Worm (Caenorhabditis elegans) whole organism, L3 larva: ENCODE data around the gene tmem-131.

Source experiments
- R02D3.7 ChIP-seq: fragments of 150-350 bp; optimal IDR thresholded peaks from 2 replicates; lab custom pipeline; 2014; ENCODE audit warnings: missing biosample characterization, missing genetic modification characterization
- aly-2 ChIP-seq: fragments of 150-350 bp; optimal IDR thresholded peaks from 2 replicates; lab custom pipeline; 2014; ENCODE audit warnings: missing biosample characterization, missing genetic modification characterization
- ceh-28 ChIP-seq: fragments of 150-350 bp; optimal IDR thresholded peaks from 2 replicates; lab custom pipeline; 2014; ENCODE audit warnings: missing biosample characterization, missing genetic modification reagents, missing genetic modification characterization
- ceh-82 ChIP-seq: fragments of 150-350 bp; optimal IDR thresholded peaks from 2 replicates; lab custom pipeline; 2014; ENCODE audit warnings: missing biosample characterization, missing genetic modification characterization
- egl-5 ChIP-seq: fragments of 150-350 bp; optimal IDR thresholded peaks from 2 replicates; lab custom pipeline; 2017; ENCODE audit warnings: missing biosample characterization, missing genetic modification reagents, missing genetic modification characterization, inconsistent platforms
- elt-1 ChIP-seq: fragments of 150-350 bp; optimal IDR thresholded peaks from 2 replicates; lab custom pipeline; 2014; ENCODE audit warnings: missing biosample characterization, missing genetic modification characterization
- elt-2 ChIP-seq: sonication (generic microtip); optimal IDR thresholded peaks from 2 replicates; lab custom pipeline; 2016; ENCODE audit warnings: missing genetic modification reagents, mild to moderate bottlenecking, missing genetic modification characterization, missing compliant biosample characterization
- fkh-10 ChIP-seq: sonication (generic microtip); optimal IDR thresholded peaks from 2 replicates; lab custom pipeline; 2017; ENCODE audit warnings: missing biosample characterization, missing genetic modification reagents, missing genetic modification characterization
- fkh-2 ChIP-seq: fragments of 150-350 bp; optimal IDR thresholded peaks from 2 replicates; lab custom pipeline; 2014; ENCODE audit warnings: missing biosample characterization, missing genetic modification reagents, missing genetic modification characterization
- fos-1 ChIP-seq: fragments of 150-350 bp; optimal IDR thresholded peaks from 2 replicates; lab custom pipeline; 2014; ENCODE audit warnings: missing biosample characterization, missing genetic modification characterization
- hmg-11 ChIP-seq: sonication (generic microtip); optimal IDR thresholded peaks from 2 replicates; lab custom pipeline; 2016; ENCODE audit warnings: missing genetic modification characterization, missing compliant biosample characterization
- jun-1 ChIP-seq: fragments of 150-350 bp; optimal IDR thresholded peaks from 2 replicates; lab custom pipeline; 2014; ENCODE audit warnings: missing biosample characterization, missing genetic modification reagents, missing genetic modification characterization
- lin-15B ChIP-seq: fragments of 150-350 bp; optimal IDR thresholded peaks from 2 replicates; lab custom pipeline; 2014; ENCODE audit warnings: missing biosample characterization, missing genetic modification characterization
- lin-39 ChIP-seq: fragments of 150-350 bp; optimal IDR thresholded peaks from 2 replicates; lab custom pipeline; 2018; ENCODE audit warnings: missing biosample characterization, missing genetic modification reagents, missing genetic modification characterization
- mdl-1 ChIP-seq: fragments of 150-350 bp; optimal IDR thresholded peaks from 2 replicates; lab custom pipeline; 2014; ENCODE audit warnings: missing biosample characterization, missing genetic modification characterization
- mml-1 ChIP-seq: fragments of 150-350 bp; sonication (generic microtip); optimal IDR thresholded peaks from 3 replicates; lab custom pipeline; 2014; ENCODE audit warnings: missing biosample characterization, missing genetic modification characterization
- nfya-1 ChIP-seq: sonication (generic microtip); optimal IDR thresholded peaks from 2 replicates; lab custom pipeline; 2017; ENCODE audit warnings: missing genetic modification characterization, mild to moderate bottlenecking, missing compliant biosample characterization, antibody characterized with exemption, moderate library complexity; ENCODE audit not compliant: insufficient read depth
- nhr-11 ChIP-seq: fragments of 150-350 bp; optimal IDR thresholded peaks from 2 replicates; lab custom pipeline; 2014; ENCODE audit warnings: missing biosample characterization, missing genetic modification characterization
- nhr-23 ChIP-seq: fragments of 150-350 bp; optimal IDR thresholded peaks from 2 replicates; lab custom pipeline; 2014; ENCODE audit warnings: missing biosample characterization, missing genetic modification reagents, missing genetic modification characterization
- nhr-25 ChIP-seq: sonication (generic microtip); optimal IDR thresholded peaks from 2 replicates; lab custom pipeline; 2017; ENCODE audit warnings: missing biosample characterization, missing genetic modification characterization
- nhr-28 ChIP-seq: fragments of 150-350 bp; optimal IDR thresholded peaks from 2 replicates; lab custom pipeline; 2014; ENCODE audit warnings: missing biosample characterization, missing genetic modification characterization
- nhr-67 ChIP-seq: fragments of 150-350 bp; optimal IDR thresholded peaks from 2 replicates; lab custom pipeline; 2014; ENCODE audit warnings: missing biosample characterization, missing genetic modification characterization
- nhr-77 ChIP-seq: fragments of 150-350 bp; optimal IDR thresholded peaks from 2 replicates; lab custom pipeline; 2014; ENCODE audit warnings: missing biosample characterization, missing genetic modification characterization
- pha-4 ChIP-seq: fragments of 150-350 bp; optimal IDR thresholded peaks from 2 replicates; lab custom pipeline; 2014; ENCODE audit warnings: missing biosample characterization, missing genetic modification reagents, missing genetic modification characterization
- pqm-1 ChIP-seq: fragments of 150-350 bp; optimal IDR thresholded peaks from 2 replicates; lab custom pipeline; 2017; ENCODE audit warnings: missing biosample characterization, missing genetic modification characterization, inconsistent platforms
- sea-2 ChIP-seq: fragments of 150-350 bp; sonication (generic microtip); optimal IDR thresholded peaks from 4 replicates; lab custom pipeline; 2014; ENCODE audit warnings: missing biosample characterization, missing genetic modification reagents, missing genetic modification characterization
- skn-1 ChIP-seq: fragments of 150-350 bp; optimal IDR thresholded peaks from 2 replicates; lab custom pipeline; 2014; ENCODE audit warnings: missing biosample characterization, missing genetic modification characterization
- snpc-4 ChIP-seq: fragments of 150-350 bp; optimal IDR thresholded peaks from 2 replicates; lab custom pipeline; 2014; ENCODE audit warnings: missing biosample characterization, missing genetic modification characterization
- tbx-2 ChIP-seq: sonication (generic microtip); optimal IDR thresholded peaks from 2 replicates; lab custom pipeline; 2016; ENCODE audit warnings: mild to moderate bottlenecking, missing genetic modification characterization, missing compliant biosample characterization
- unc-39 ChIP-seq: sonication (generic microtip); optimal IDR thresholded peaks from 4 replicates; lab custom pipeline; 2017; ENCODE audit warnings: missing biosample characterization, missing genetic modification characterization
- ztf-11 ChIP-seq: fragments of 150-350 bp; optimal IDR thresholded peaks from 2 replicates; lab custom pipeline; 2014; ENCODE audit warnings: missing biosample characterization, missing genetic modification characterization
- ztf-4 ChIP-seq: fragments of 150-350 bp; optimal IDR thresholded peaks from 2 replicates; lab custom pipeline; 2014; ENCODE audit warnings: missing biosample characterization, missing genetic modification characterization

Gene tmem-131

DNA sequence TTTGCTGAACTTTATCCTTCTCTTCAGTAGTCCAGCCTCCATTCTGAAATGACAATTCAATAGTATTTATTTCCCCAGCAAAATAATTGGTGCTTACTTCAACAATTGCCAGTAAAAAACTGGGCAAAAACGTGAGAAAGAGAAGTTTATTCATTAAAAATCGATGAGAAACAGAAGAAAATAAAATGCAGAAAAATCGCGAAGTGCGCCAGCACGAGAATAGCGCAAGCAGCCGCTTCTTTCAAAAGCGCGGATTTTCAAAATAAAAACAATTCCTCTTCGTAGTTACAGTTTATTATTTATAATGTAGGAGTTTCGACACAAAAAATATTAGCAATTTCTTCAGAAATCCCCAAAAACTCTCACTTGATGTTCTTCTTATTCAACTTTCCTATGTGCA, 35.1 kb downstream of the tmem-131 start, which contains the start of gene C27F2.9 (continued):
- TF ChIP-seq aly-2 (no peak), elt-1 (tag; lab: Kevin White, UChicago) (no peak), skn-1 (tag; lab: Kevin White, UChicago) (peak; percentile 64), hmg-11 (peak; percentile 63), fkh-2 (peak; percentile 22), ztf-11 (no peak), nhr-25 (tag; lab: Kevin White, UChicago) (peak; percentile 79), pqm-1 (tag; lab: Kevin White, UChicago) (peak; percentile 34)

DNA sequence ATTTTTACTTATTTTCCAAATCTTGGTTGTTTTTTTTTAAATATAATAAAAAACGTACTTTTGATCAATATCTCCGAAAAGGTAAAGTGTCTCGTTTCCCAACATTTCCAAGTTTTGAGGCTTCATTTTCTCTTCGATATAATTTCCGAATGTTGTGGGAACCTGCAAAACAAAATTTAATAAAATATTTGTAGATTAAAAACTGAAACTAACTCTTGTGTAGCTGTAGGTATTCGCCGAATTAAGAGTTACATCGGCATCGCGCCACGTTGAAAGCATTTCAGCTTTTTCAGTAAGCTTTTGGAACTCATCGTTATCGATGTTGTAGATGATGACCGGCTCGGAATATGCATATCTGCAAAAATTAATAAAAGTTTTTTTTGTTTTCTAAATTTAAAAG, 35.6 kb downstream of the tmem-131 start, which contains the start of gene vps-22:
Gene vps-22 (minus strand): TSS at position 101 of the 400 bp plus-strand sequence.
- no peak for TF ChIP-seq fkh-10 (GFP tag; lab: Kevin White, UChicago)

ce11 chrIII:4961281-4961680, 36.7 kb downstream of the tmem-131 start:
- TF ChIP-seq ztf-11 (no peak), fkh-2 (no peak), elt-1 (tag; lab: Kevin White, UChicago) (no peak), nfya-1 (tag; lab: Kevin White, UChicago) (no peak), sea-2 (no peak), fos-1 (tag; lab: Kevin White, UChicago) (no peak), mml-1 (tag; lab: Kevin White, UChicago) (no peak), lin-15B (tag; lab: Kevin White, UChicago) (no peak), skn-1 (tag; lab: Kevin White, UChicago) (no peak), nhr-28 (tag; lab: Kevin White, UChicago) (no peak), fkh-10 (GFP tag; lab: Kevin White, UChicago) (no peak), ztf-4 (tag; lab: Kevin White, UChicago) (no peak), lin-39 (no peak)

DNA sequence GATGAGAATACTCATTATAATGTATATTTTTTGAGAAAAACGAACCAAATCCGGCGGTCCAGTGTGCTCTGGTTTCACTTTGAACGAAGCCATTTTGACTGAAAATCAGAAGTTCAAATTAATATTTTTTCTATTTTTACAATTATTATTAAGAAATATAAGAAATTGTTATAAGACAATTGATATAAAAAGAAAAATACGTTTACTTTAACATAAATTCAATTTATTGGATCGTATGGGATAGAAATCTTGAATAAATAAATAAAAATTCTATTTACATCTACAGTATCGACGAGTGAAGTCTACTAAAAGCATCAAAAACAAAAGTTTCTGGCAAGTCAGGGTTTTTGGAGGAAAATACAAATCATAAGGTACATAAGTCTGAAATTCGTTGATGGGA, 37.8 kb downstream of the tmem-131 start, which contains the start of gene C27F2.4:
Gene C27F2.4 (minus strand): TSS at position 101 of the 400 bp plus-strand sequence.
- TF ChIP-seq tbx-2 (tag; lab: Kevin White, UChicago): no peak
- TF ChIP-seq, all 47 proteins: peak for 0

DNA sequence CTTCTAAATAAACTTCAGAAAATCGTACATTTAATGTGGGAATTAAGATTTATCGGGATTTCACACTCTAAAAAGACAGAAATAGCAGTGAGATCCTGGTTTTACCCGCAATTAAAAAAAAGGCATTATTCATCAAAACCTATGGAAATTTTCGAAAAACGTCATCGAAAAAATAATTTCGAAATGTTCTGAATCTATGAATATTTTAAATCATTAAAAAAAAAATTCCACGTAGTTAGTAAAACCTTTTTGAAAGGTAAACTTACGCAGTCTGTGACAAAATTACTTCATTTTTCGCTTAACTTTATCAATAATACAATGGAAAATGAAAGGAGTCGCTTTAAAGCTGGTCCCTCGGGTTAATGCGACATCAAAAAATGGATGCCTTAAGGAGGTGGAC, 41.4 kb downstream of the tmem-131 start, which contains the start of gene C26E6.1:
Gene C26E6.1 (plus strand): TSS at position 301 of the 400 bp plus-strand sequence.
- TF ChIP-seq lin-15B (tag; lab: Kevin White, UChicago) (no peak), nhr-67 (tag; lab: Kevin White, UChicago) (no peak)

ce11 chrIII:4952970-4953369, 45.0 kb downstream of the tmem-131 start:
- TF ChIP-seq nhr-77 (tag; lab: Kevin White, UChicago) (no peak), nfya-1 (tag; lab: Kevin White, UChicago) (peak; percentile 94)

- TF ChIP-seq fos-1 (tag; lab: Kevin White, UChicago) (no peak), elt-2 (tag; lab: Kevin White, UChicago) (no peak)
Measured at ce11 chrIII:4951824-4952223, 46.1 kb downstream of the tmem-131 start, which contains the start of gene flh-2. Gene flh-2 (plus strand): TSS chrIII:4952124.

DNA sequence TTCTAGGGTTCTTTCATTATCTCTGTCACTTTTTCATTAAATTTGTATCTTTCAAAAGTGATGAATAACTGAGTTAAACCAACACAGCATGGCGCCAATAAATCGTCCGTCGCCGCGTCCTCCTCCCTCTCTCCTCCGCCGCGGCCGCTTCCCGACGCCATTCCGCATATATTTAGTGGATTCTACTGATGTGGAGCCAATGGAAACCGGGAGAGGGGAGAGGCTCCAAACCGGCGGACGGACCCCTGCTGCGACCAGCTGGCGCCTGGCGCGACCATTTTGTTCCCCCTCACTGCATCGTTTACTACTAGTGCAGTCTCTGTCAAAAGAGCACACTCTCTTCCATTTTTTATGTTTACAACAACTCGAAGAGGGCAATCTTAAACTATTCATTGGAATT, 46.8 kb downstream of the tmem-131 start:
- peak; percentile 43 for TF ChIP-seq nfya-1 (tag; lab: Kevin White, UChicago)
- TF ChIP-seq lin-39: peak; percentile 66
- no peak for TF ChIP-seq R02D3.7
- peak; percentile 6 for TF ChIP-seq hmg-11
- no peak for TF ChIP-seq ceh-28 (tag; lab: Kevin White, UChicago)
- peak; percentile 26 for TF ChIP-seq egl-5 (tag; lab: Kevin White, UChicago)
- no peak for TF ChIP-seq elt-1 (tag; lab: Kevin White, UChicago)

DNA sequence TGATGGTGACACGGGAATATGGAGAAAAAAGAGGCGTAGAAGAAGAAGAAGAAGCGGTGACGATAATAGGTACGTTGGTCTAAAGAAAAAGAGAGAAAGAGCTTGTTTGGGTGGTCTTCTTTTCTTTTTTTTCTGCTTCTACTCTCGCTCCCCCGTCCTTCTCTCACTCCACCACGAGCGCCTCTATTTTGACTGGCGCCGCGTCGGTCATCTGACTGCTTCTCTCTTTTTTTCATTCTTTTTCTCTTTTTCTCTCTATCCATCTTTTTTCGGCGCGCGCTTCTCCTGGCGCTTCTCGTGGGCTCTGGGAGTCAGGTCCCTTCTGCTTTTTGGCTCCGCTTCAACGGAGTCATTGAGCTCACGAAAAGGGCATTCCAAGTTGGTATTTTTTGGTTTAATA, 47.6 kb downstream of the tmem-131 start:
- peak; percentile 16 for TF ChIP-seq pha-4
- TF ChIP-seq hmg-11: peak; percentile 58
- TF ChIP-seq lin-15B (tag; lab: Kevin White, UChicago): peak; percentile 37
- TF ChIP-seq mdl-1 (tag; lab: Kevin White, UChicago): no peak
- TF ChIP-seq fos-1 (tag; lab: Kevin White, UChicago): no peak
- TF ChIP-seq ztf-11: no peak
- no peak for TF ChIP-seq jun-1 (tag; lab: Kevin White, UChicago)
- no peak for TF ChIP-seq nhr-23 (tag; lab: Kevin White, UChicago)
- TF ChIP-seq nhr-11 (tag; lab: Kevin White, UChicago): peak; percentile 17
- no peak for TF ChIP-seq unc-39
- TF ChIP-seq snpc-4: peak; percentile 18
- TF ChIP-seq nfya-1 (tag; lab: Kevin White, UChicago): peak; percentile 86
- peak; percentile 65 for TF ChIP-seq lin-39
- TF ChIP-seq ceh-82 (tag; lab: Kevin White, UChicago): no peak
- TF ChIP-seq, all 47 proteins: peak for 7
